Worm (Caenorhabditis elegans) whole organism, L4/young adult: ENCODE results near the gene K04C1.2.

ENCODE experiments used
- W03F9.2 ChIP-seq: fragments of 150-350 bp; optimal IDR thresholded peaks from 2 replicates; lab custom pipeline; 2014; ENCODE audit warnings: missing biosample characterization, missing genetic modification characterization
- dao-5 ChIP-seq: sonication (generic microtip); optimal IDR thresholded peaks from 2 replicates; lab custom pipeline; 2016; ENCODE audit warnings: missing genotype, missing genetic modification characterization, moderate library complexity, missing compliant biosample characterization
- him-1 ChIP-seq: sonication (generic microtip); optimal IDR thresholded peaks from 2 replicates; lab custom pipeline; 2016; ENCODE audit warnings: missing genotype, missing genetic modification reagents, missing genetic modification characterization, missing compliant biosample characterization

- TF ChIP-seq him-1 (tag; lab: Kevin White, UChicago) = no peak
- TF ChIP-seq dao-5 (tag; lab: Kevin White, UChicago) = no peak
- TF ChIP-seq W03F9.2 = no peak
Measured at ce11 chrX:14267170-14267569, 28.7 kb downstream of the K04C1.2 start.
